Worm (Caenorhabditis elegans) whole organism, late embryonic: ENCODE data around the gene mom-2.

Experiments used
- ahr-1 ChIP-seq: sonication (generic microtip); optimal IDR thresholded peaks from 2 replicates; lab custom pipeline; 2016; ENCODE audit warnings: missing genetic modification characterization, missing compliant biosample characterization
- ama-1 ChIP-seq: fragments of 150-350 bp; optimal IDR thresholded peaks from 2 replicates; lab custom pipeline; 2014
- ceh-9 ChIP-seq: sonication (generic microtip); optimal IDR thresholded peaks from 2 replicates; lab custom pipeline; 2016; ENCODE audit warnings: mild to moderate bottlenecking, missing genetic modification characterization, inconsistent platforms, missing compliant biosample characterization
- fax-1 ChIP-seq: sonication (generic microtip); optimal IDR thresholded peaks from 2 replicates; lab custom pipeline; 2016; ENCODE audit warnings: missing genotype, missing genetic modification characterization, missing compliant biosample characterization
- fkh-6 ChIP-seq: sonication (generic microtip); optimal IDR thresholded peaks from 2 replicates; lab custom pipeline; 2016; ENCODE audit warnings: missing genetic modification characterization, missing compliant biosample characterization
- hlh-15 ChIP-seq: sonication (generic microtip); optimal IDR thresholded peaks from 2 replicates; lab custom pipeline; 2016; ENCODE audit warnings: missing genetic modification characterization, missing compliant biosample characterization
- nfya-1 ChIP-seq: sonication (generic microtip); optimal IDR thresholded peaks from 2 replicates; lab custom pipeline; 2017; ENCODE audit warnings: missing genetic modification characterization, mild to moderate bottlenecking, missing compliant biosample characterization, antibody characterized with exemption, moderate library complexity
- pha-2 ChIP-seq: sonication (generic microtip); optimal IDR thresholded peaks from 2 replicates; lab custom pipeline; 2017; ENCODE audit warnings: mild to moderate bottlenecking, missing genetic modification characterization, missing compliant biosample characterization
- pqm-1 ChIP-seq: sonication (generic microtip); optimal IDR thresholded peaks from 2 replicates; lab custom pipeline; 2016; ENCODE audit warnings: missing genetic modification characterization, missing compliant biosample characterization
- rnt-1 ChIP-seq: sonication (generic microtip); optimal IDR thresholded peaks from 2 replicates; lab custom pipeline; 2016; ENCODE audit warnings: missing genetic modification characterization, missing compliant biosample characterization
- tbx-7 ChIP-seq: sonication (generic microtip); optimal IDR thresholded peaks from 2 replicates; lab custom pipeline; 2016; ENCODE audit warnings: missing genotype, missing genetic modification characterization, missing compliant biosample characterization

DNA sequence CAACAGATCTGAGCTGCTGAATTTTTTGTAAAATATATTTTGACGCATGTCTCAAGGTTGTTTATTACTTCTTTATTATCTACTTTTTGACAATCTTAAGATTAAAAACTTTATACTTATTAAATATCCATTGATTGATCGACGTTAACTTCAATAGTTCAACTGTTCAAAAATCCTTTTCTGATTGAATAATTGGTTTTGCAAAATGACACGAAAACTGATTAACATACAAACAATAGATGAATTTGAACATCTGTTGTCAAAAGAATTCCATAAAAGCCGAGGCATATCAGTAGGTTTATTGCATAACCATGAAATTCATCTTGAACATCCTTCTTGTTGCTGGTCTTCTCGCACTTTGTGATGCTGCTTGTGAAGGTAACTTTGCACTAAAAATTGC, 44.6 kb upstream of the mom-2 start, which contains the start of gene W02D7.12:
- TF ChIP-seq pqm-1 (tag; lab: Kevin White, UChicago) (no peak), fkh-6 (tag; lab: Kevin White, UChicago) (no peak), pha-2 (tag; lab: Kevin White, UChicago) (no peak), hlh-15 (tag; lab: Kevin White, UChicago) (no peak), ama-1 (lab: Kevin White, UChicago) (no peak), fax-1 (tag; lab: Kevin White, UChicago) (no peak), ahr-1 (no peak), nfya-1 (no peak), tbx-7 (tag; lab: Kevin White, UChicago) (no peak), rnt-1 (no peak), ceh-9 (tag; lab: Kevin White, UChicago) (no peak)
